Worm (Caenorhabditis elegans) whole organism, L1 larva: ENCODE measurements around the gene nduf-11.

Source experiments
- C16A3.4 ChIP-seq: fragments of 150-350 bp; optimal IDR thresholded peaks from 2 replicates; lab custom pipeline; 2014; ENCODE audit warnings: missing biosample characterization, missing genetic modification characterization
- C34B4.2 ChIP-seq: sonication (generic microtip); optimal IDR thresholded peaks from 2 replicates; lab custom pipeline; 2017; ENCODE audit warnings: mild to moderate bottlenecking, missing genetic modification characterization, missing compliant biosample characterization
- aha-1 ChIP-seq: fragments of 150-350 bp; optimal IDR thresholded peaks from 2 replicates; lab custom pipeline; 2014; ENCODE audit warnings: missing biosample characterization, missing genetic modification characterization
- blmp-1 ChIP-seq: fragments of 150-350 bp; optimal IDR thresholded peaks from 2 replicates; lab custom pipeline; 2014; ENCODE audit warnings: missing biosample characterization, missing genetic modification characterization
- ceh-8 ChIP-seq: fragments of 200-800 bp; sonication (Bioruptor generic); optimal IDR thresholded peaks from 2 replicates; lab custom pipeline; 2018; ENCODE audit warnings: mild to moderate bottlenecking, missing genetic modification characterization, moderate library complexity, missing compliant biosample characterization
- ceh-82 ChIP-seq, 3 experiments: fragments of 150-350 bp in 1 of 3; sonication (generic microtip) in 2 of 3; optimal IDR thresholded peaks; 2 replicates each; lab custom pipeline; 2014 to 2017; ENCODE audit warnings: missing biosample characterization in 3 of 3, missing genetic modification characterization in 3 of 3
- ceh-90 ChIP-seq: sonication (generic microtip); optimal IDR thresholded peaks from 2 replicates; lab custom pipeline; 2016; ENCODE audit warnings: missing genetic modification characterization, missing compliant biosample characterization
- ces-1 ChIP-seq: fragments of 150-350 bp; optimal IDR thresholded peaks from 2 replicates; lab custom pipeline; 2014; ENCODE audit warnings: missing biosample characterization, missing genetic modification reagents, missing genetic modification characterization
- efl-1 ChIP-seq, 4 experiments: fragments of 150-350 bp; optimal IDR thresholded peaks in 3 of 4; peaks in 1 of 4; 1 replicate in 1 of 4; 2 replicates in 3 of 4; lab custom pipeline; 2014; ENCODE audit warnings: missing biosample characterization in 2 of 4, missing genetic modification characterization in 2 of 4, missing genetic modification reagents in 2 of 4
- elt-2 ChIP-seq: sonication (generic microtip); optimal IDR thresholded peaks from 2 replicates; lab custom pipeline; 2016; ENCODE audit warnings: missing genetic modification characterization, mild to moderate bottlenecking, inconsistent platforms, missing compliant biosample characterization, missing genetic modification reagents
- elt-3 ChIP-seq, 6 experiments: fragments of 150-350 bp in 1 of 6; sonication (generic microtip); optimal IDR thresholded peaks; 2 replicates each; lab custom pipeline; 2017 to 2018; ENCODE audit warnings: missing biosample characterization in 6 of 6, missing genetic modification characterization in 6 of 6, inconsistent platforms in 1 of 6
- fkh-10 ChIP-seq: sonication (generic microtip); optimal IDR thresholded peaks from 2 replicates; lab custom pipeline; 2017; ENCODE audit warnings: missing biosample characterization, missing genetic modification reagents, missing genetic modification characterization
- fkh-4 ChIP-seq: sonication (generic microtip); optimal IDR thresholded peaks from 2 replicates; lab custom pipeline; 2016; ENCODE audit warnings: missing compliant biosample characterization, missing genetic modification characterization, borderline replicate concordance
- fkh-8 ChIP-seq: sonication (generic microtip); optimal IDR thresholded peaks from 2 replicates; lab custom pipeline; 2016; ENCODE audit warnings: mild to moderate bottlenecking, missing genetic modification characterization, missing compliant biosample characterization
- fos-1 ChIP-seq: fragments of 150-350 bp; optimal IDR thresholded peaks from 2 replicates; lab custom pipeline; 2014; ENCODE audit warnings: missing biosample characterization, missing genetic modification characterization
- grh-1 ChIP-seq: fragments of 200-800 bp; sonication (Bioruptor generic); IDR thresholded peaks from 2 replicates; pipeline ENCODE4 v1.3.6; 2022; ENCODE audit warnings: missing genetic modification reagents, missing genetic modification characterization, missing compliant biosample characterization
- hpl-2 ChIP-seq: fragments of 150-350 bp; optimal IDR thresholded peaks from 2 replicates; lab custom pipeline; 2014; ENCODE audit warnings: missing biosample characterization, missing genetic modification reagents, missing genetic modification characterization
- irx-1 ChIP-seq: sonication (generic microtip); optimal IDR thresholded peaks from 2 replicates; lab custom pipeline; 2016; ENCODE audit warnings: missing genetic modification characterization, missing compliant biosample characterization
- jun-1 ChIP-seq: fragments of 150-350 bp; optimal IDR thresholded peaks from 2 replicates; lab custom pipeline; 2014; ENCODE audit warnings: missing biosample characterization, missing genetic modification reagents, missing genetic modification characterization
- lin-13 ChIP-seq: fragments of 150-350 bp; optimal IDR thresholded peaks from 2 replicates; lab custom pipeline; 2014; ENCODE audit warnings: missing biosample characterization, missing genetic modification reagents, missing genetic modification characterization
- lin-14 ChIP-seq: fragments of 200-800 bp; sonication (Bioruptor generic); optimal IDR thresholded peaks from 2 replicates; lab custom pipeline; 2018; ENCODE audit warnings: mild to moderate bottlenecking, missing genetic modification characterization, moderate library complexity, missing compliant biosample characterization
- lin-35 ChIP-seq, 2 experiments: fragments of 150-350 bp; optimal IDR thresholded peaks; 2 replicates each; lab custom pipeline; 2014; ENCODE audit warnings: missing biosample characterization in 2 of 2, missing genetic modification characterization in 2 of 2, missing genetic modification reagents in 2 of 2
- lir-3 ChIP-seq: sonication (generic microtip); optimal IDR thresholded peaks from 2 replicates; lab custom pipeline; 2016; ENCODE audit warnings: mild to moderate bottlenecking, missing genetic modification characterization, moderate library complexity, missing compliant biosample characterization; ENCODE audit not compliant: poor library complexity
- lsy-2 ChIP-seq, 2 experiments: fragments of 150-350 bp; optimal IDR thresholded peaks; 2 replicates each; lab custom pipeline; 2014; ENCODE audit warnings: missing biosample characterization in 2 of 2, missing genetic modification characterization in 2 of 2
- mdl-1 ChIP-seq, 2 experiments: fragments of 150-350 bp; optimal IDR thresholded peaks; 2 replicates each; lab custom pipeline; 2014 to 2017; ENCODE audit warnings: missing biosample characterization in 2 of 2, missing genetic modification characterization in 2 of 2, inconsistent platforms in 1 of 2
- nhr-11 ChIP-seq: fragments of 150-350 bp; optimal IDR thresholded peaks from 2 replicates; lab custom pipeline; 2014; ENCODE audit warnings: missing biosample characterization, missing genetic modification characterization
- nhr-20 ChIP-seq: sonication (generic microtip); optimal IDR thresholded peaks from 2 replicates; lab custom pipeline; 2016; ENCODE audit warnings: mild to moderate bottlenecking, missing genetic modification characterization, missing compliant biosample characterization
- nhr-237 ChIP-seq: fragments of 150-350 bp; optimal IDR thresholded peaks from 2 replicates; lab custom pipeline; 2014; ENCODE audit warnings: missing biosample characterization, missing genetic modification characterization
- nhr-47 ChIP-seq: sonication (generic microtip); optimal IDR thresholded peaks from 2 replicates; lab custom pipeline; 2016; ENCODE audit warnings: mild to moderate bottlenecking, missing genetic modification characterization, moderate library complexity, missing compliant biosample characterization
- nhr-76 ChIP-seq: sonication (generic microtip); optimal IDR thresholded peaks from 2 replicates; lab custom pipeline; 2017; ENCODE audit warnings: missing biosample characterization, missing genetic modification characterization
- nhr-84 ChIP-seq: sonication (generic microtip); optimal IDR thresholded peaks from 2 replicates; lab custom pipeline; 2017; ENCODE audit warnings: missing biosample characterization, missing genetic modification characterization
- nhr-90 ChIP-seq: sonication (generic microtip); optimal IDR thresholded peaks from 2 replicates; lab custom pipeline; 2016; ENCODE audit warnings: mild to moderate bottlenecking, missing genetic modification characterization, missing compliant biosample characterization; ENCODE audit not compliant: poor library complexity
- pqm-1 ChIP-seq: sonication (generic microtip); optimal IDR thresholded peaks from 3 replicates; lab custom pipeline; 2017; ENCODE audit warnings: missing biosample characterization, missing genetic modification characterization
- unc-30 ChIP-seq: sonication (generic microtip); optimal IDR thresholded peaks from 2 replicates; lab custom pipeline; 2017; ENCODE audit warnings: missing biosample characterization, missing genetic modification characterization
- unc-62 ChIP-seq: fragments of 150-350 bp; optimal IDR thresholded peaks from 2 replicates; lab custom pipeline; 2014; ENCODE audit warnings: missing biosample characterization, missing genetic modification reagents, missing genetic modification characterization
- unc-86 ChIP-seq: sonication (generic microtip); optimal IDR thresholded peaks from 2 replicates; lab custom pipeline; 2016; ENCODE audit warnings: missing genetic modification characterization, missing compliant biosample characterization
- zag-1 ChIP-seq: fragments of 150-350 bp; optimal IDR thresholded peaks from 2 replicates; lab custom pipeline; 2014; ENCODE audit warnings: missing biosample characterization, missing genetic modification characterization
- ztf-4 ChIP-seq: fragments of 150-350 bp; optimal IDR thresholded peaks from 2 replicates; lab custom pipeline; 2014; ENCODE audit warnings: missing biosample characterization, missing genetic modification characterization

The nduf-11 gene

ce11 chrII:11337497-11338040 lies 7.9 kb downstream of the nduf-11 start, which contains the start of gene sqt-1:
Gene sqt-1 (minus strand): TSS chrII:11337837.
- TF ChIP-seq nhr-20 (tag; lab: Kevin White, UChicago) (no peak), blmp-1 (tag; lab: Kevin White, UChicago) (peak; percentile 48)

ce11 chrII:11336640-11337241 lies 8.7 kb downstream of the nduf-11 start:
- no peak for TF ChIP-seq unc-86
- no peak for TF ChIP-seq fos-1
- TF ChIP-seq fkh-8 (tag; lab: Kevin White, UChicago) = no peak
- no peak for TF ChIP-seq lir-3 (tag; lab: Kevin White, UChicago)
- TF ChIP-seq hpl-2 (GFP tag; lab: Kevin White, UChicago) = no peak
- TF ChIP-seq unc-62 = no peak
- TF ChIP-seq irx-1 (tag; lab: Kevin White, UChicago) = no peak
- no peak for TF ChIP-seq efl-1 (optimal IDR thresholded peaks at IDR 0.05; lab: Kevin White, UChicago)
- TF ChIP-seq efl-1 (GFP tag; optimal IDR thresholded peaks at IDR 0.05 in 1 of 2; lab: Kevin White, UChicago) = no peak
- no peak for TF ChIP-seq zag-1 (tag; lab: Kevin White, UChicago)
- TF ChIP-seq pqm-1 = no peak
- no peak for TF ChIP-seq ceh-90 (tag; lab: Kevin White, UChicago)
- TF ChIP-seq nhr-20 (tag; lab: Kevin White, UChicago) = no peak
- TF ChIP-seq nhr-90 (tag; lab: Kevin White, UChicago) = no peak
- no peak for TF ChIP-seq ceh-8 (GFP tag; lab: Kevin White, UChicago)
- TF ChIP-seq aha-1 (tag; lab: Kevin White, UChicago) = no peak
- no peak for TF ChIP-seq lin-35 (GFP tag; optimal IDR thresholded peaks at IDR 0.05; lab: Kevin White, UChicago)
- no peak for TF ChIP-seq jun-1 (tag; lab: Kevin White, UChicago)
- no peak for TF ChIP-seq mdl-1 (tag; optimal IDR thresholded peaks at IDR 0.05; lab: Kevin White, UChicago)
- no peak for TF ChIP-seq elt-3 (tag; optimal IDR thresholded peaks at IDR 0.05; lab: Kevin White, UChicago)

ce11 chrII:11336163-11336562 lies 9.3 kb downstream of the nduf-11 start:
- TF ChIP-seq nhr-76 (tag; lab: Kevin White, UChicago) (no peak), mdl-1 (tag; optimal IDR thresholded peaks at IDR 0.05; lab: Kevin White, UChicago) (no peak), nhr-47 (tag; lab: Kevin White, UChicago) (no peak), nhr-11 (no peak), elt-2 (tag; lab: Kevin White, UChicago) (no peak), fkh-4 (no peak), nhr-84 (tag; lab: Kevin White, UChicago) (no peak), C34B4.2 (tag; lab: Kevin White, UChicago) (no peak), fos-1 (no peak), lin-13 (GFP tag; lab: Kevin White, UChicago) (no peak), C16A3.4 (no peak), nhr-20 (tag; lab: Kevin White, UChicago) (no peak), pqm-1 (no peak), unc-62 (no peak), jun-1 (tag; lab: Kevin White, UChicago) (no peak), nhr-237 (no peak)
- TF ChIP-seq, all 84 proteins: peak for 0

ce11 chrII:11335670-11336069 lies 9.8 kb downstream of the nduf-11 start:
- TF ChIP-seq efl-1 (optimal IDR thresholded peaks at IDR 0.05; lab: Kevin White, UChicago) (no peak), efl-1 (GFP tag; optimal IDR thresholded peaks at IDR 0.05 in 1 of 2; lab: Kevin White, UChicago) (no peak), lin-14 (peak; percentile 75), grh-1 (GFP tag; lab: Robert Waterston, UW) (no peak), nhr-237 (no peak), ceh-82 (tag; optimal IDR thresholded peaks at IDR 0.05; lab: Kevin White, UChicago) (peak in 1 of 3 experiments; percentile 9), unc-86 (peak; percentile 19), unc-30 (no peak), fkh-10 (GFP tag; lab: Kevin White, UChicago) (peak; percentile 39), jun-1 (tag; lab: Kevin White, UChicago) (no peak), ces-1 (GFP tag; lab: Kevin White, UChicago) (peak; percentile 19), ztf-4 (tag; lab: Kevin White, UChicago) (no peak), nhr-47 (tag; lab: Kevin White, UChicago) (peak; percentile 12), lsy-2 (tag; optimal IDR thresholded peaks at IDR 0.05; lab: Kevin White, UChicago) (peak in 1 of 2 experiments; percentile 22)
